Worm (Caenorhabditis elegans): ENCODE data around the gene F46C8.8.

The F46C8.8 gene

ce11 chrX:7569685-7570518 lies 15.7 kb upstream of the F46C8.8 start, which contains the start of gene apy-1 (continued):
- no peak for TF ChIP-seq madf-10 (tag; optimal IDR thresholded peaks at IDR 0.05)

- no peak for TF ChIP-seq ztf-22 (GFP tag; optimal IDR thresholded peaks at IDR 0.05)
- TF ChIP-seq Y79H2A.3 (GFP tag; conservative IDR thresholded peaks at IDR 0.05): no peak
- no peak for TF ChIP-seq dpl-1 (GFP tag; optimal IDR thresholded peaks at IDR 0.05)
- no peak for TF ChIP-seq aptf-2 (GFP tag; conservative IDR thresholded peaks at IDR 0.05)
- TF ChIP-seq cebp-1 (GFP tag; IDR thresholded peaks at IDR 0.05): no peak
- TF ChIP-seq cebp-1 (tag; optimal IDR thresholded peaks at IDR 0.05): no peak
- TF ChIP-seq Y53G8AR.9 (GFP tag; conservative IDR thresholded peaks at IDR 0.05): 0 out of 2 replicates have a peak, but pooled peaks have one; percentile 47
- TF ChIP-seq efl-1 (GFP tag; optimal IDR thresholded peaks at IDR 0.05): no peak
- TF ChIP-seq Y53F4B.3 (GFP tag; IDR thresholded peaks at IDR 0.05): no peak
Measured at ce11 chrX:7568684-7569289, 14.6 kb upstream of the F46C8.8 start.

- TF ChIP-seq K12H6.12 (tag; optimal IDR thresholded peaks at IDR 0.05): no peak
- TF ChIP-seq attf-3 (GFP tag; conservative IDR thresholded peaks at IDR 0.05): peak; percentile 86
Measured at ce11 chrX:7565005-7565404, 10.8 kb upstream of the F46C8.8 start, which contains the start of gene vps-52. TSS of gene vps-52 (plus strand) at chrX:7565323.

- no peak for TF ChIP-seq F57A8.1 (GFP tag; optimal IDR thresholded peaks at IDR 0.05)
Measured at ce11 chrX:7563425-7563824, 9.2 kb upstream of the F46C8.8 start.

- TF ChIP-seq hrde-1 (tag; optimal IDR thresholded peaks at IDR 0.05; ENCODE audit: borderline replicate concordance): no peak
- TF ChIP-seq cebp-2 (GFP tag; IDR thresholded peaks at IDR 0.05): 0 out of 2 replicates have a peak, but pooled peaks have one; percentile 58
Measured at ce11 chrX:7562625-7563024, 8.4 kb upstream of the F46C8.8 start, which contains the start of gene sto-1. TSS of gene sto-1 (plus strand) at chrX:7562824.

ce11 chrX:7561972-7562371 lies 7.7 kb upstream of the F46C8.8 start:
- TF ChIP-seq unc-62 (GFP tag; optimal IDR thresholded peaks at IDR 0.05) (peak; percentile 79), B0261.1 (tag; optimal IDR thresholded peaks at IDR 0.05) (no peak), cebp-1 (GFP tag; IDR thresholded peaks at IDR 0.05) (peak; percentile 53; the same call in 1 of the 2 replicates), cebp-1 (tag; optimal IDR thresholded peaks at IDR 0.05) (peak; percentile 79), ztf-25 (GFP tag; IDR thresholded peaks at IDR 0.05) (no peak)

ce11 chrX:7558928-7559455 lies 4.8 kb upstream of the F46C8.8 start, which contains the start of the genes PDB1.1 and F08C6.5:
TSS of gene PDB1.1 (minus strand) at chrX:7559085.
TSS of gene F08C6.5 (plus strand) at chrX:7559405.
- TF ChIP-seq nhr-80 (tag; optimal IDR thresholded peaks at IDR 0.05) (peak; percentile 85), T07F8.4 (tag; optimal IDR thresholded peaks at IDR 0.05) (no peak)

ce11 chrX:7553331-7553730 lies 895 bp downstream of the F46C8.8 start:
- no peak for TF ChIP-seq madf-3 (GFP tag; IDR thresholded peaks at IDR 0.05)
- no peak for TF ChIP-seq ekl-4 (GFP tag; IDR thresholded peaks at IDR 0.05)
- TF ChIP-seq nfya-1 (tag; optimal IDR thresholded peaks at IDR 0.05; ENCODE audit: borderline replicate concordance, insufficient read depth): no peak
- no peak for TF ChIP-seq ztf-6 (GFP tag; IDR thresholded peaks at IDR 0.05)
- TF ChIP-seq rpc-1 (optimal IDR thresholded peaks at IDR 0.05): no peak
- TF ChIP-seq rpc-1 (tag; optimal IDR thresholded peaks at IDR 0.05): no peak
- TF ChIP-seq B0336.3 (GFP tag; IDR thresholded peaks at IDR 0.05): no peak
- no peak for TF ChIP-seq mel-28 (tag; optimal IDR thresholded peaks at IDR 0.05; ENCODE audit: borderline replicate concordance)

Data from whole organism, young adult.